Fruit fly (Drosophila melanogaster): ENCODE results near the gene sov.

sov gene

dm6 chrX:6756175-6756718 lies at the start of gene sov (continued):
- TF ChIP-seq BEAF-32 (GFP tag; optimal IDR thresholded peaks at IDR 0.05) (peak; percentile 88), MBD-R2 (GFP tag; IDR thresholded peaks at IDR 0.05) (peak; percentile 25; the same call in 1 of the 2 replicates), CG4328 (GFP tag; optimal IDR thresholded peaks at IDR 0.05) (no peak), CG9797 (GFP tag; optimal IDR thresholded peaks at IDR 0.05) (peak; percentile 60), Dll (GFP tag; IDR thresholded peaks at IDR 0.05; ENCODE audit: partially characterized antibody) (peak; percentile 94), sima (GFP tag; optimal IDR thresholded peaks at IDR 0.05) (no peak), CG15269 (tag; optimal IDR thresholded peaks at IDR 0.05) (no peak), crc (GFP tag; optimal IDR thresholded peaks at IDR 0.05) (no peak), shn (GFP tag; optimal IDR thresholded peaks at IDR 0.05) (no peak), chinmo (GFP tag; IDR thresholded peaks at IDR 0.05; ENCODE audit: partially characterized antibody) (0 out of 4 replicates have a peak, but pooled peaks have one; percentile 73), pzg (GFP tag; optimal IDR thresholded peaks at IDR 0.05) (peak; percentile 44), CG11504 (tag; optimal IDR thresholded peaks at IDR 0.05) (no peak), zen2 (GFP tag; IDR thresholded peaks at IDR 0.05; ENCODE audit: partially characterized antibody) (peak; percentile 80; the same call in 1 of the 3 replicates), row (GFP tag; IDR thresholded peaks at IDR 0.05) (peak; percentile 64; the same call in 2 of the 3 replicates), ato (GFP tag; IDR thresholded peaks at IDR 0.05; ENCODE audit: partially characterized antibody) (peak; percentile 67; the same call in 1 of the 2 replicates), her (GFP tag; optimal IDR thresholded peaks at IDR 0.05) (peak; percentile 62), CG33213 (GFP tag; optimal IDR thresholded peaks at IDR 0.05) (peak; percentile 85), ro (GFP tag; IDR thresholded peaks at IDR 0.05) (no peak), CG16813 (GFP tag; IDR thresholded peaks at IDR 0.05; ENCODE audit: partially characterized antibody) (peak; percentile 90), H2.0 (GFP tag; IDR thresholded peaks at IDR 0.05) (no peak), CG30020 (tag; optimal IDR thresholded peaks at IDR 0.05) (peak; percentile 37), CG31365 (tag; optimal IDR thresholded peaks at IDR 0.05) (no peak), CG2129 (GFP tag; IDR thresholded peaks at IDR 0.05; ENCODE audit: partially characterized antibody) (peak; percentile 80), CG13775 (GFP tag; optimal IDR thresholded peaks at IDR 0.05) (peak; percentile 2), CG15514 (GFP tag; optimal IDR thresholded peaks at IDR 0.05) (peak; percentile 17), CG7839 (tag; optimal IDR thresholded peaks at IDR 0.05) (no peak), zen (tag; optimal IDR thresholded peaks at IDR 0.05) (no peak), CG4360 (GFP tag; IDR thresholded peaks at IDR 0.05) (peak; percentile 57; the same call in 1 of the 2 replicates), Meics (GFP tag; optimal IDR thresholded peaks at IDR 0.05) (no peak), CG7271 (tag; optimal IDR thresholded peaks at IDR 0.05) (no peak), ATbp (GFP tag; optimal IDR thresholded peaks at IDR 0.05) (no peak), ap (GFP tag; IDR thresholded peaks at IDR 0.05) (no peak), CG12659 (GFP tag; optimal IDR thresholded peaks at IDR 0.05) (peak; percentile 53), cg (GFP tag; optimal IDR thresholded peaks at IDR 0.05) (peak; percentile 70), E2f2 (GFP tag; IDR thresholded peaks at IDR 0.05) (0 out of 2 replicates have a peak, but pooled peaks have one; percentile 14), Sox102F (GFP tag; optimal IDR thresholded peaks at IDR 0.05) (no peak), lab (GFP tag; optimal IDR thresholded peaks at IDR 0.05) (peak; percentile 5), Pdp1 (GFP tag; optimal IDR thresholded peaks at IDR 0.05) (no peak), tgo (GFP tag; IDR thresholded peaks at IDR 0.05) (no peak), CG16863 (GFP tag; optimal IDR thresholded peaks at IDR 0.05) (no peak), zfh1 (GFP tag; IDR thresholded peaks at IDR 0.05) (no peak), CG14860 (GFP tag; IDR thresholded peaks at IDR 0.05; ENCODE audit: partially characterized antibody) (peak; percentile 86), HLH4C (GFP tag; IDR thresholded peaks at IDR 0.05; ENCODE audit: partially characterized antibody) (peak; percentile 85), CG6254 (GFP tag; optimal IDR thresholded peaks at IDR 0.05) (no peak), CG11456 (GFP tag; IDR thresholded peaks at IDR 0.05) (no peak), ac (GFP tag; optimal IDR thresholded peaks at IDR 0.05) (no peak), trem (tag; optimal IDR thresholded peaks at IDR 0.05) (peak; percentile 31), CG12104 (GFP tag; optimal IDR thresholded peaks at IDR 0.05) (no peak)
